Worm (Caenorhabditis elegans): Measurements from ENCODE around the gene ztf-1.

- no peak for TF ChIP-seq B0310.2 (tag; optimal IDR thresholded peaks at IDR 0.05)
- TF ChIP-seq tbx-37 (GFP tag; conservative IDR thresholded peaks at IDR 0.05) = no peak
Measured at ce11 chrIII:8839813-8840212, 47.7 kb upstream of the ztf-1 start.
